Worm (Caenorhabditis elegans) whole organism, L2 larva: ENCODE data around the gene Y45F3A.1.

ENCODE experiments used
- ZK546.5 ChIP-seq: sonication (generic microtip); optimal IDR thresholded peaks from 2 replicates; lab custom pipeline; 2017; ENCODE audit warnings: missing biosample characterization, missing genetic modification characterization
- elt-3 ChIP-seq: sonication (generic microtip); optimal IDR thresholded peaks from 2 replicates; lab custom pipeline; 2017; ENCODE audit warnings: missing biosample characterization, missing genetic modification characterization
- nhr-21 ChIP-seq: fragments of 150-350 bp; optimal IDR thresholded peaks from 2 replicates; lab custom pipeline; 2014; ENCODE audit warnings: missing biosample characterization, missing genetic modification characterization
- nhr-23 ChIP-seq: fragments of 150-350 bp; optimal IDR thresholded peaks from 2 replicates; lab custom pipeline; 2014; ENCODE audit warnings: missing biosample characterization, missing genetic modification reagents, missing genetic modification characterization
- nhr-237 ChIP-seq: fragments of 150-350 bp; optimal IDR thresholded peaks from 2 replicates; lab custom pipeline; 2014; ENCODE audit warnings: missing biosample characterization, missing genetic modification characterization
- nhr-77 ChIP-seq: fragments of 150-350 bp; optimal IDR thresholded peaks from 2 replicates; lab custom pipeline; 2014; ENCODE audit warnings: missing biosample characterization, missing genetic modification characterization
- sma-9 ChIP-seq, 2 experiments: fragments of 150-350 bp in 1 of 2; sonication (generic microtip) in 1 of 2; optimal IDR thresholded peaks; 2 replicates each; lab custom pipeline; 2014 to 2016; ENCODE audit warnings: missing genetic modification characterization in 2 of 2, mild to moderate bottlenecking in 1 of 2, missing biosample characterization in 1 of 2, missing compliant biosample characterization in 1 of 2, missing genetic modification reagents in 1 of 2, moderate library complexity in 1 of 2
- unc-39 ChIP-seq: fragments of 150-350 bp; optimal IDR thresholded peaks from 2 replicates; lab custom pipeline; 2014; ENCODE audit warnings: missing biosample characterization, missing genetic modification characterization

ce11 chrIII:10561904-10562303, at the start of gene Y45F3A.1:
- TF ChIP-seq unc-39 (no peak), elt-3 (tag; lab: Kevin White, UChicago) (no peak), ZK546.5 (tag; lab: Kevin White, UChicago) (no peak), nhr-237 (no peak), nhr-21 (tag; lab: Kevin White, UChicago) (no peak), nhr-77 (tag; lab: Kevin White, UChicago) (no peak), nhr-23 (tag; lab: Kevin White, UChicago) (no peak), sma-9 (GFP tag; optimal IDR thresholded peaks at IDR 0.05; lab: Kevin White, UChicago) (no peak), sma-9 (tag; optimal IDR thresholded peaks at IDR 0.05; lab: Kevin White, UChicago) (no peak)
